Fruit fly (Drosophila melanogaster) whole organism, embryonic: ENCODE measurements around the gene CG13920.

Source experiments
- Aef1 ChIP-seq: fragments of 200-800 bp; sonication (Bioruptor generic); IDR thresholded peaks from 3 replicates; pipeline ENCODE4 v1.3.6; 2022; ENCODE audit warnings: missing biosample characterization, missing genetic modification characterization
- B-H2 ChIP-seq: fragments of 200-800 bp; sonication (Bioruptor generic); optimal IDR thresholded peaks from 2 replicates; lab custom pipeline; 2018; ENCODE audit warnings: missing biosample characterization, mild to moderate bottlenecking, missing genetic modification characterization
- C15 ChIP-seq: fragments of 200-800 bp; sonication (Bioruptor generic); IDR thresholded peaks from 3 replicates; pipeline ENCODE4 v1.3.6; 2022; ENCODE audit warnings: missing biosample characterization, missing genetic modification characterization
- CG11398 ChIP-seq: fragments of 200-800 bp; sonication (Bioruptor generic); optimal IDR thresholded peaks from 2 replicates; lab custom pipeline; 2016; ENCODE audit warnings: missing biosample characterization, missing genetic modification characterization
- CG12155 ChIP-seq: fragments of 200-800 bp; sonication (Bioruptor generic); optimal IDR thresholded peaks from 3 replicates; lab custom pipeline; 2016; ENCODE audit warnings: missing biosample characterization, missing genetic modification characterization
- CG12299 ChIP-seq: fragments of 200-800 bp; sonication (Bioruptor generic); optimal IDR thresholded peaks from 2 replicates; lab custom pipeline; 2018; ENCODE audit warnings: missing biosample characterization, mild to moderate bottlenecking, missing genetic modification characterization
- CG13894 ChIP-seq: fragments of 200-800 bp; sonication (Bioruptor generic); optimal IDR thresholded peaks from 3 replicates; lab custom pipeline; 2018; ENCODE audit warnings: missing biosample characterization, mild to moderate bottlenecking, missing genetic modification characterization, moderate library complexity
- CG15011 ChIP-seq: fragments of 200-800 bp; sonication (Bioruptor generic); optimal IDR thresholded peaks from 3 replicates; lab custom pipeline; 2018; ENCODE audit warnings: missing biosample characterization, mild to moderate bottlenecking, missing genetic modification characterization
- CG16779 ChIP-seq: fragments of 200-800 bp; sonication (Bioruptor generic); IDR thresholded peaks from 2 replicates; pipeline ENCODE4 v1.3.6; 2022; ENCODE audit warnings: missing biosample characterization, missing genetic modification characterization
- CG17328 ChIP-seq: fragments of 200-800 bp; sonication (Bioruptor generic); IDR thresholded peaks from 2 replicates; pipeline ENCODE4 v1.3.6; 2022; ENCODE audit warnings: missing biosample characterization, missing genetic modification characterization
- CG17612 ChIP-seq: fragments of 200-800 bp; sonication (Bioruptor generic); IDR thresholded peaks from 2 replicates; pipeline ENCODE4 v1.3.6; 2022; ENCODE audit warnings: missing biosample characterization, missing genetic modification characterization
- CG2116 ChIP-seq: fragments of 200-800 bp; sonication (Bioruptor generic); optimal IDR thresholded peaks from 3 replicates; lab custom pipeline; 2018; ENCODE audit warnings: missing biosample characterization, mild to moderate bottlenecking, missing genetic modification characterization
- CG2120 ChIP-seq: fragments of 200-800 bp; sonication (Bioruptor generic); optimal IDR thresholded peaks from 3 replicates; lab custom pipeline; 2016; ENCODE audit warnings: missing biosample characterization, missing genetic modification characterization
- CG2712 ChIP-seq: fragments of 200-800 bp; optimal IDR thresholded peaks from 3 replicates; lab custom pipeline; 2019; ENCODE audit warnings: missing biosample characterization, mild to moderate bottlenecking, missing genetic modification characterization, moderate library complexity
- CG33213 ChIP-seq: fragments of 200-800 bp; sonication (Bioruptor generic); optimal IDR thresholded peaks from 3 replicates; lab custom pipeline; 2016; ENCODE audit warnings: missing biosample characterization, missing genetic modification characterization
- CG34224 ChIP-seq: fragments of 200-800 bp; sonication (Bioruptor generic); IDR thresholded peaks from 3 replicates; pipeline ENCODE4 v1.3.6; 2022; ENCODE audit warnings: missing biosample characterization, missing genetic modification characterization; ENCODE audit not compliant: partially characterized antibody
- CG3838 ChIP-seq: fragments of 200-800 bp; sonication (Bioruptor generic); optimal IDR thresholded peaks from 3 replicates; lab custom pipeline; 2016; ENCODE audit warnings: missing biosample characterization, missing genetic modification characterization
- CG4360 ChIP-seq: fragments of 200-800 bp; sonication (Bioruptor generic); IDR thresholded peaks from 2 replicates; pipeline ENCODE4 v1.3.6; 2022; ENCODE audit warnings: missing biosample characterization, missing genetic modification characterization
- CG4617 ChIP-seq: fragments of 200-800 bp; sonication (Bioruptor generic); optimal IDR thresholded peaks from 3 replicates; lab custom pipeline; 2016; ENCODE audit warnings: missing biosample characterization, missing genetic modification characterization, borderline replicate concordance
- CG5180 ChIP-seq: fragments of 200-800 bp; sonication (Bioruptor generic); optimal IDR thresholded peaks from 3 replicates; lab custom pipeline; 2017; ENCODE audit warnings: missing biosample characterization, missing genetic modification characterization, mild to moderate bottlenecking, moderate library complexity, missing genetic modification reagents
- CG6175 ChIP-seq: fragments of 200-800 bp; sonication (Bioruptor generic); IDR thresholded peaks from 3 replicates; pipeline ENCODE4 v1.3.6; 2022; ENCODE audit warnings: missing biosample characterization, missing genetic modification characterization
- CG9609 ChIP-seq: fragments of 200-800 bp; sonication (Bioruptor generic); optimal IDR thresholded peaks from 3 replicates; lab custom pipeline; 2016; ENCODE audit warnings: missing biosample characterization, missing genetic modification characterization
- CG9797 ChIP-seq: fragments of 200-800 bp; sonication (Bioruptor generic); optimal IDR thresholded peaks from 3 replicates; lab custom pipeline; 2018; ENCODE audit warnings: missing biosample characterization, mild to moderate bottlenecking, missing genetic modification characterization
- Chrac-16 ChIP-seq: fragments of 200-800 bp; sonication (Bioruptor generic); optimal IDR thresholded peaks from 3 replicates; lab custom pipeline; 2016; ENCODE audit warnings: missing biosample characterization, missing genetic modification characterization
- HLH54F ChIP-seq: fragments of 200-800 bp; sonication (Bioruptor generic); optimal IDR thresholded peaks from 3 replicates; lab custom pipeline; 2016; ENCODE audit warnings: missing biosample characterization, missing genetic modification characterization
- HmgZ ChIP-seq: fragments of 200-800 bp; sonication (Bioruptor generic); optimal IDR thresholded peaks from 2 replicates; lab custom pipeline; 2018; ENCODE audit warnings: missing biosample characterization, mild to moderate bottlenecking, missing genetic modification characterization
- Hsf ChIP-seq: fragments of 200-800 bp; sonication (Bioruptor generic); optimal IDR thresholded peaks from 3 replicates; lab custom pipeline; 2016; ENCODE audit warnings: missing biosample characterization, missing genetic modification characterization
- Lhr ChIP-seq: fragments of 200-800 bp; sonication (Bioruptor generic); optimal IDR thresholded peaks from 3 replicates; lab custom pipeline; 2017; ENCODE audit warnings: mild to moderate bottlenecking, missing biosample characterization, missing genetic modification reagents, missing genetic modification characterization
- MESR4 ChIP-seq: fragments of 200-800 bp; sonication (Bioruptor generic); optimal IDR thresholded peaks from 2 replicates; lab custom pipeline; 2018; ENCODE audit warnings: missing biosample characterization, mild to moderate bottlenecking, missing genetic modification characterization, moderate library complexity
- Opbp ChIP-seq: fragments of 200-800 bp; sonication (Bioruptor generic); IDR thresholded peaks from 3 replicates; pipeline ENCODE4 v1.3.6; 2022; ENCODE audit warnings: missing biosample characterization, missing genetic modification characterization; ENCODE audit not compliant: partially characterized antibody
- Stat92E ChIP-seq, 3 experiments: fragments of >200 bp in 2 of 3; fragments of 200-800 bp in 1 of 3; sonication (Bioruptor generic) in 1 of 3; optimal IDR thresholded peaks; 2 replicates each; lab custom pipeline; 2017 to 2019; ENCODE audit warnings: missing biosample characterization in 3 of 3, missing genetic modification characterization in 3 of 3, mild to moderate bottlenecking in 1 of 3, moderate library complexity in 1 of 3
- ap ChIP-seq: fragments of 200-800 bp; sonication (Bioruptor generic); IDR thresholded peaks from 2 replicates; pipeline ENCODE4 v1.3.6; 2022; ENCODE audit warnings: missing biosample characterization, missing genetic modification characterization
- bsh ChIP-seq, 2 experiments: fragments of 200-800 bp; sonication (Bioruptor generic); optimal IDR thresholded peaks; 2 replicates each; lab custom pipeline; 2017 to 2018; ENCODE audit warnings: mild to moderate bottlenecking in 2 of 2, missing biosample characterization in 2 of 2, missing genetic modification characterization in 2 of 2, moderate library complexity in 1 of 2
- cad ChIP-seq: fragments of >200 bp; optimal IDR thresholded peaks from 2 replicates; lab custom pipeline; 2017; ENCODE audit warnings: missing biosample characterization, missing genetic modification characterization
- cwo ChIP-seq: fragments of 200-800 bp; sonication (Bioruptor generic); optimal IDR thresholded peaks from 3 replicates; lab custom pipeline; 2017; ENCODE audit warnings: missing biosample characterization, missing genetic modification characterization, mild to moderate bottlenecking, moderate library complexity, missing genetic modification reagents
- dan ChIP-seq: fragments of 200-800 bp; sonication (Bioruptor generic); IDR thresholded peaks from 2 replicates; pipeline ENCODE4 v1.3.6; 2022; ENCODE audit warnings: missing biosample characterization, missing genetic modification characterization
- fd3F ChIP-seq: fragments of 200-800 bp; sonication (Bioruptor generic); optimal IDR thresholded peaks from 2 replicates; lab custom pipeline; 2018; ENCODE audit warnings: missing biosample characterization, mild to moderate bottlenecking, missing genetic modification characterization, moderate library complexity
- gce ChIP-seq: fragments of 200-800 bp; sonication (Bioruptor generic); IDR thresholded peaks from 3 replicates; pipeline ENCODE4 v1.3.6; 2022; ENCODE audit warnings: missing biosample characterization, missing genetic modification characterization
- gfzf ChIP-seq: fragments of 200-800 bp; sonication (Bioruptor generic); optimal IDR thresholded peaks from 2 replicates; lab custom pipeline; 2016; ENCODE audit warnings: missing biosample characterization, mild to moderate bottlenecking, missing genetic modification characterization, moderate library complexity
- inv ChIP-seq: fragments of 200-800 bp; sonication (Bioruptor generic); IDR thresholded peaks from 2 replicates; pipeline ENCODE4 v1.3.6; 2022; ENCODE audit warnings: missing biosample characterization, missing genetic modification characterization; ENCODE audit not compliant: partially characterized antibody
- kah ChIP-seq: fragments of 200-800 bp; sonication (Bioruptor generic); optimal IDR thresholded peaks from 2 replicates; lab custom pipeline; 2018; ENCODE audit warnings: missing biosample characterization, mild to moderate bottlenecking, missing genetic modification characterization
- pzg ChIP-seq: fragments of 200-800 bp; sonication (Bioruptor generic); optimal IDR thresholded peaks from 3 replicates; lab custom pipeline; 2018; ENCODE audit warnings: missing biosample characterization, mild to moderate bottlenecking, missing genetic modification characterization, moderate library complexity
- sc ChIP-seq, 3 experiments: fragments of >200 bp in 2 of 3; fragments of 200-800 bp in 1 of 3; sonication (Bioruptor generic) in 1 of 3; optimal IDR thresholded peaks; 2 replicates in 2 of 3; 3 replicates in 1 of 3; lab custom pipeline; 2017; ENCODE audit warnings: mild to moderate bottlenecking in 1 of 3, missing biosample characterization in 1 of 3, missing genetic modification characterization in 1 of 3, missing genetic modification reagents in 1 of 3
- scrt ChIP-seq: fragments of 200-800 bp; sonication (Bioruptor generic); optimal IDR thresholded peaks from 2 replicates; lab custom pipeline; 2018; ENCODE audit warnings: missing biosample characterization, mild to moderate bottlenecking, missing genetic modification characterization, moderate library complexity
- slou ChIP-seq: fragments of 200-800 bp; sonication (Bioruptor generic); optimal IDR thresholded peaks from 3 replicates; lab custom pipeline; 2016; ENCODE audit warnings: missing biosample characterization, missing genetic modification characterization
- stwl ChIP-seq: fragments of 200-800 bp; sonication (Bioruptor generic); optimal IDR thresholded peaks from 3 replicates; lab custom pipeline; 2018; ENCODE audit warnings: missing biosample characterization, mild to moderate bottlenecking, missing genetic modification characterization, moderate library complexity
- tgo ChIP-seq: fragments of 200-800 bp; sonication (Bioruptor generic); IDR thresholded peaks from 3 replicates; pipeline ENCODE4 v1.3.6; 2022; ENCODE audit warnings: missing biosample characterization, missing genetic modification characterization
- vfl ChIP-seq: fragments of 200-800 bp; sonication (Bioruptor generic); optimal IDR thresholded peaks from 2 replicates; lab custom pipeline; 2016; ENCODE audit warnings: missing biosample characterization, missing genetic modification characterization
- zfh2 ChIP-seq: fragments of 200-800 bp; sonication (Bioruptor generic); optimal IDR thresholded peaks from 2 replicates; lab custom pipeline; 2016; ENCODE audit warnings: missing biosample characterization, missing genetic modification characterization

Gene CG13920

DNA sequence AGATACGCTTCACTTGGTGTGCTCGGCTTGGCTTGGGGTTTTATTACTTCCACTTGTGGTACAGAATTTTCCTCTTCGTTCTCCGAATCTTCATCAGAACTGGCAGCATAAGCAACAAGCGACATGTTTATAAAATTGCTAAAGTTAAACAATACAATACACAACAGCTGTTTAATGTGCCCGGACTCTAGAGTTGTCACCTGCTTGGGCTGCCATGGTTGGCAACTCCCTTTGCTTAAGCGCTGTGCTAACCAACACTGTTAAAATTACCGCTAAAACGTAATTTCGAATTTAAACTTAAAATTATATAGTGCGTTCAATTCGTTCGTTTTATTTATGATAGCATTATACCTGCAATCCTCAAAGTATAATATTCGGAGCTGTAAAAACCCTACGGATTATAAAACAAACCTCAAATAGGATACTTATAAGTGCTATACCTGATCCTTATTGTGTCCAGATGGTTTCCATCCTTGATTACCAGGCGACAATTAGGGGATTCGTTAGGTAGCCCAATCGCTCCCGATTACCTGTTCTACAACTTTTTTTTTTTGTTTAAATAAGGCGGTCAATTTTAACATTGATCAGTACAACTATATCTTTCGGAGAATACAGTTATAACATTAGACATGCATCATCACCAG, 1.3 kb upstream of the CG13920 start, which contains the start of the genes CG17249 and Bro (continued):
- no peak for TF ChIP-seq CG16779 (GFP tag; lab: Robert Waterston, UW)
- no peak for TF ChIP-seq dan (GFP tag; lab: Robert Waterston, UW)
- TF ChIP-seq CG12155 (GFP tag; lab: Kevin White, UChicago), result peak; percentile 43
- TF ChIP-seq CG9797 (GFP tag; lab: Kevin White, UChicago), result peak; percentile 62
- no peak for TF ChIP-seq CG4360 (GFP tag; lab: Robert Waterston, UW)
- TF ChIP-seq stwl (tag; lab: Kevin White, UChicago), result peak; percentile 42
- TF ChIP-seq CG2712 (tag; lab: Kevin White, UChicago), result peak; percentile 24
- TF ChIP-seq HmgZ (tag; lab: Kevin White, UChicago), result peak; percentile 80
- no peak for TF ChIP-seq ap (GFP tag; lab: Robert Waterston, UW)
- TF ChIP-seq cwo (GFP tag; lab: Kevin White, UChicago), result no peak
- no peak for TF ChIP-seq CG15011
- TF ChIP-seq CG5180 (GFP tag; lab: Kevin White, UChicago), result no peak
- TF ChIP-seq zfh2, result peak; percentile 54
- no peak for TF ChIP-seq gce
- TF ChIP-seq MESR4 (GFP tag; lab: Kevin White, UChicago), result peak; percentile 78
- peak; percentile 29; the same call in 1 of the 2 replicates for TF ChIP-seq inv (GFP tag; lab: Robert Waterston, UW)
- no peak for TF ChIP-seq CG34224 (GFP tag; lab: Robert Waterston, UW)
- TF ChIP-seq Hsf (GFP tag; lab: Kevin White, UChicago), result peak; percentile 45
- TF ChIP-seq CG2116 (GFP tag; lab: Kevin White, UChicago), result peak; percentile 45
- peak; percentile 50 for TF ChIP-seq CG9609 (GFP tag; lab: Kevin White, UChicago)
- TF ChIP-seq CG6175 (GFP tag; lab: Robert Waterston, UW), result no peak
- TF ChIP-seq pzg (GFP tag; lab: Kevin White, UChicago), result peak; percentile 93
- TF ChIP-seq gfzf (GFP tag; lab: Kevin White, UChicago), result peak; percentile 53
- no peak for TF ChIP-seq cad (GFP tag; lab: Kevin White, UChicago)
- TF ChIP-seq CG12299 (tag; lab: Kevin White, UChicago), result no peak
- no peak for TF ChIP-seq Stat92E (GFP tag; optimal IDR thresholded peaks at IDR 0.05; lab: Kevin White, UChicago)
- TF ChIP-seq C15 (GFP tag; lab: Robert Waterston, UW), result 0 out of 3 replicates have a peak, but pooled peaks have one; percentile 11
- TF ChIP-seq CG4617, result peak; percentile 62
- TF ChIP-seq CG33213 (GFP tag; lab: Kevin White, UChicago), result peak; percentile 38
- no peak for TF ChIP-seq CG17328
- peak; percentile 29 for TF ChIP-seq kah (GFP tag; lab: Kevin White, UChicago)
- peak; percentile 80 for TF ChIP-seq B-H2 (GFP tag; lab: Kevin White, UChicago)
- no peak for TF ChIP-seq CG13894 (tag; lab: Kevin White, UChicago)
- TF ChIP-seq slou (GFP tag; lab: Kevin White, UChicago), result no peak
- peak; percentile 62 for TF ChIP-seq scrt
- TF ChIP-seq vfl, result peak; percentile 53
- no peak for TF ChIP-seq CG17612 (GFP tag; lab: Robert Waterston, UW)
- no peak for TF ChIP-seq tgo (GFP tag; lab: Robert Waterston, UW)
- TF ChIP-seq bsh (GFP tag; optimal IDR thresholded peaks at IDR 0.05; lab: Kevin White, UChicago), result no peak
- TF ChIP-seq fd3F (GFP tag; lab: Kevin White, UChicago), result no peak
- no peak for TF ChIP-seq sc (optimal IDR thresholded peaks at IDR 0.05; lab: Kevin White, UChicago)
- no peak for TF ChIP-seq sc (GFP tag; optimal IDR thresholded peaks at IDR 0.05; lab: Kevin White, UChicago)
- peak; percentile 72 for TF ChIP-seq CG2120
- TF ChIP-seq CG3838 (GFP tag; lab: Kevin White, UChicago), result peak; percentile 53
- peak; percentile 55 for TF ChIP-seq HLH54F (GFP tag; lab: Kevin White, UChicago)
- no peak for TF ChIP-seq Aef1 (GFP tag; lab: Robert Waterston, UW)
- peak; percentile 52; the same call in 1 of the 3 replicates for TF ChIP-seq Opbp (GFP tag; lab: Robert Waterston, UW)
- TF ChIP-seq Lhr (GFP tag; lab: Kevin White, UChicago), result no peak
- TF ChIP-seq Chrac-16 (GFP tag; lab: Kevin White, UChicago), result peak; percentile 19
- no peak for TF ChIP-seq CG11398 (GFP tag; lab: Kevin White, UChicago)
